Worm (Caenorhabditis elegans) whole organism, L3 larva: ENCODE data around the gene D1086.17.

Experiments used
- R02D3.7 ChIP-seq: fragments of 150-350 bp; optimal IDR thresholded peaks from 2 replicates; lab custom pipeline; 2014; ENCODE audit warnings: missing biosample characterization, missing genetic modification characterization
- ZK546.5 ChIP-seq: sonication (generic microtip); optimal IDR thresholded peaks from 2 replicates; lab custom pipeline; 2017; ENCODE audit warnings: missing biosample characterization, missing genetic modification characterization
- ama-1 ChIP-seq: fragments of 150-350 bp; optimal IDR thresholded peaks from 2 replicates; lab custom pipeline; 2018
- ceh-16 ChIP-seq: sonication (generic microtip); optimal IDR thresholded peaks from 2 replicates; lab custom pipeline; 2017; ENCODE audit warnings: missing biosample characterization, missing genetic modification characterization
- ceh-28 ChIP-seq: fragments of 150-350 bp; optimal IDR thresholded peaks from 2 replicates; lab custom pipeline; 2014; ENCODE audit warnings: missing biosample characterization, missing genetic modification reagents, missing genetic modification characterization
- ceh-82 ChIP-seq: fragments of 150-350 bp; optimal IDR thresholded peaks from 2 replicates; lab custom pipeline; 2014; ENCODE audit warnings: missing biosample characterization, missing genetic modification characterization
- ceh-9 ChIP-seq: sonication (generic microtip); optimal IDR thresholded peaks from 2 replicates; lab custom pipeline; 2018; ENCODE audit warnings: missing biosample characterization, missing genetic modification characterization
- daf-12 ChIP-seq: fragments of 150-350 bp; optimal IDR thresholded peaks from 2 replicates; lab custom pipeline; 2014; ENCODE audit warnings: missing biosample characterization, missing genetic modification reagents, missing genetic modification characterization
- egl-27 ChIP-seq: sonication (generic microtip); optimal IDR thresholded peaks from 4 replicates; lab custom pipeline; 2017; ENCODE audit warnings: missing biosample characterization, missing genetic modification reagents, missing genetic modification characterization
- egl-5 ChIP-seq: fragments of 150-350 bp; optimal IDR thresholded peaks from 2 replicates; lab custom pipeline; 2017; ENCODE audit warnings: missing biosample characterization, missing genetic modification reagents, missing genetic modification characterization, inconsistent platforms
- elt-2 ChIP-seq: sonication (generic microtip); optimal IDR thresholded peaks from 2 replicates; lab custom pipeline; 2016; ENCODE audit warnings: missing genetic modification reagents, mild to moderate bottlenecking, missing genetic modification characterization, missing compliant biosample characterization
- elt-3 ChIP-seq, 3 experiments: fragments of 150-350 bp in 1 of 3; sonication (generic microtip) in 2 of 3; optimal IDR thresholded peaks; 2 replicates in 2 of 3; 4 replicates in 1 of 3; lab custom pipeline; 2014 to 2017; ENCODE audit warnings: missing biosample characterization in 3 of 3, missing genetic modification characterization in 3 of 3
- eor-1 ChIP-seq, 2 experiments: fragments of 150-350 bp; optimal IDR thresholded peaks; 2 replicates each; lab custom pipeline; 2014 to 2018; ENCODE audit warnings: missing biosample characterization in 2 of 2, missing genetic modification characterization in 2 of 2
- fkh-10 ChIP-seq: sonication (generic microtip); optimal IDR thresholded peaks from 2 replicates; lab custom pipeline; 2017; ENCODE audit warnings: missing biosample characterization, missing genetic modification reagents, missing genetic modification characterization
- fkh-2 ChIP-seq: fragments of 150-350 bp; optimal IDR thresholded peaks from 2 replicates; lab custom pipeline; 2014; ENCODE audit warnings: missing biosample characterization, missing genetic modification reagents, missing genetic modification characterization
- hmg-11 ChIP-seq: sonication (generic microtip); optimal IDR thresholded peaks from 2 replicates; lab custom pipeline; 2016; ENCODE audit warnings: missing genetic modification characterization, missing compliant biosample characterization
- lin-15B ChIP-seq: fragments of 150-350 bp; optimal IDR thresholded peaks from 2 replicates; lab custom pipeline; 2014; ENCODE audit warnings: missing biosample characterization, missing genetic modification characterization
- lin-39 ChIP-seq: fragments of 150-350 bp; optimal IDR thresholded peaks from 2 replicates; lab custom pipeline; 2018; ENCODE audit warnings: missing biosample characterization, missing genetic modification reagents, missing genetic modification characterization
- lsy-12 ChIP-seq: sonication (generic microtip); optimal IDR thresholded peaks from 2 replicates; lab custom pipeline; 2016; ENCODE audit warnings: mild to moderate bottlenecking, missing genetic modification characterization, missing compliant biosample characterization
- mdl-1 ChIP-seq: fragments of 150-350 bp; optimal IDR thresholded peaks from 2 replicates; lab custom pipeline; 2014; ENCODE audit warnings: missing biosample characterization, missing genetic modification characterization
- nfya-1 ChIP-seq: sonication (generic microtip); optimal IDR thresholded peaks from 2 replicates; lab custom pipeline; 2017; ENCODE audit warnings: missing genetic modification characterization, mild to moderate bottlenecking, missing compliant biosample characterization, antibody characterized with exemption, moderate library complexity; ENCODE audit not compliant: insufficient read depth
- nhr-11 ChIP-seq: fragments of 150-350 bp; optimal IDR thresholded peaks from 2 replicates; lab custom pipeline; 2014; ENCODE audit warnings: missing biosample characterization, missing genetic modification characterization
- nhr-12 ChIP-seq: fragments of 150-350 bp; optimal IDR thresholded peaks from 2 replicates; lab custom pipeline; 2014; ENCODE audit warnings: missing biosample characterization, missing genetic modification characterization
- nhr-23 ChIP-seq: fragments of 150-350 bp; optimal IDR thresholded peaks from 2 replicates; lab custom pipeline; 2014; ENCODE audit warnings: missing biosample characterization, missing genetic modification reagents, missing genetic modification characterization
- nhr-25 ChIP-seq: sonication (generic microtip); optimal IDR thresholded peaks from 2 replicates; lab custom pipeline; 2017; ENCODE audit warnings: missing biosample characterization, missing genetic modification characterization
- nhr-43 ChIP-seq: sonication (generic microtip); optimal IDR thresholded peaks from 2 replicates; lab custom pipeline; 2016; ENCODE audit warnings: mild to moderate bottlenecking, missing genetic modification characterization, missing compliant biosample characterization; ENCODE audit not compliant: poor library complexity, severe bottlenecking
- nhr-67 ChIP-seq: fragments of 150-350 bp; optimal IDR thresholded peaks from 2 replicates; lab custom pipeline; 2014; ENCODE audit warnings: missing biosample characterization, missing genetic modification characterization
- nhr-76 ChIP-seq: fragments of 150-350 bp; sonication (generic microtip); optimal IDR thresholded peaks from 5 replicates; lab custom pipeline; 2014; ENCODE audit warnings: missing biosample characterization, missing genetic modification characterization
- nhr-77 ChIP-seq: fragments of 150-350 bp; optimal IDR thresholded peaks from 2 replicates; lab custom pipeline; 2014; ENCODE audit warnings: missing biosample characterization, missing genetic modification characterization
- pha-4 ChIP-seq: fragments of 150-350 bp; optimal IDR thresholded peaks from 2 replicates; lab custom pipeline; 2014; ENCODE audit warnings: missing biosample characterization, missing genetic modification reagents, missing genetic modification characterization
- pqm-1 ChIP-seq: fragments of 150-350 bp; optimal IDR thresholded peaks from 2 replicates; lab custom pipeline; 2017; ENCODE audit warnings: missing biosample characterization, missing genetic modification characterization, inconsistent platforms
- sea-2 ChIP-seq: fragments of 150-350 bp; sonication (generic microtip); optimal IDR thresholded peaks from 4 replicates; lab custom pipeline; 2014; ENCODE audit warnings: missing biosample characterization, missing genetic modification reagents, missing genetic modification characterization
- skn-1 ChIP-seq: fragments of 150-350 bp; optimal IDR thresholded peaks from 2 replicates; lab custom pipeline; 2014; ENCODE audit warnings: missing biosample characterization, missing genetic modification characterization
- snpc-4 ChIP-seq: fragments of 150-350 bp; optimal IDR thresholded peaks from 2 replicates; lab custom pipeline; 2014; ENCODE audit warnings: missing biosample characterization, missing genetic modification characterization
- tbx-2 ChIP-seq: sonication (generic microtip); optimal IDR thresholded peaks from 2 replicates; lab custom pipeline; 2016; ENCODE audit warnings: mild to moderate bottlenecking, missing genetic modification characterization, missing compliant biosample characterization
- unc-62 ChIP-seq: fragments of 150-350 bp; sonication (generic microtip); optimal IDR thresholded peaks from 4 replicates; lab custom pipeline; 2014; ENCODE audit warnings: missing biosample characterization, missing genetic modification reagents, missing genetic modification characterization
- zag-1 ChIP-seq: fragments of 150-350 bp; optimal IDR thresholded peaks from 2 replicates; lab custom pipeline; 2014; ENCODE audit warnings: missing biosample characterization, missing genetic modification characterization
- ztf-11 ChIP-seq: fragments of 150-350 bp; optimal IDR thresholded peaks from 2 replicates; lab custom pipeline; 2014; ENCODE audit warnings: missing biosample characterization, missing genetic modification characterization
- ztf-4 ChIP-seq: fragments of 150-350 bp; optimal IDR thresholded peaks from 2 replicates; lab custom pipeline; 2014; ENCODE audit warnings: missing biosample characterization, missing genetic modification characterization

The D1086.17 gene

ce11 chrV:14069899-14070298 lies 2.2 kb downstream of the D1086.17 start:
- TF ChIP-seq elt-3 (tag; optimal IDR thresholded peaks at IDR 0.05; lab: Kevin White, UChicago) (no peak), nhr-25 (no peak), pqm-1 (no peak), ceh-16 (no peak), R02D3.7 (tag; lab: Kevin White, UChicago) (no peak), eor-1 (tag; optimal IDR thresholded peaks at IDR 0.05; lab: Kevin White, UChicago) (no peak), egl-27 (tag; lab: Kevin White, UChicago) (no peak), zag-1 (no peak), pha-4 (tag; lab: Kevin White, UChicago) (no peak)

ce11 chrV:14074160-14074559 lies 6.5 kb downstream of the D1086.17 start, which contains the start of gene D1086.11:
TSS of gene D1086.11 (plus strand) at chrV:14074460.
- no peak for TF ChIP-seq daf-12 (tag; lab: Kevin White, UChicago)
- no peak for TF ChIP-seq nhr-43

ce11 chrV:14079501-14079900 lies 11.8 kb downstream of the D1086.17 start, which contains the start of gene D1086.6:
TSS of gene D1086.6 (plus strand) at chrV:14079801.
- TF ChIP-seq ztf-4 (tag; lab: Kevin White, UChicago) = no peak
- no peak for TF ChIP-seq elt-3 (tag; optimal IDR thresholded peaks at IDR 0.05; lab: Kevin White, UChicago)
- TF ChIP-seq egl-5 (tag; lab: Kevin White, UChicago) = no peak
- no peak for TF ChIP-seq ceh-82 (tag; lab: Kevin White, UChicago)
- no peak for TF ChIP-seq unc-62 (GFP tag; lab: Kevin White, UChicago)
- TF ChIP-seq tbx-2 (tag; lab: Kevin White, UChicago) = no peak
- no peak for TF ChIP-seq lin-39 (tag; lab: Kevin White, UChicago)
- TF ChIP-seq nhr-11 (tag; lab: Kevin White, UChicago) = no peak
- no peak for TF ChIP-seq fkh-10 (GFP tag; lab: Kevin White, UChicago)
- TF ChIP-seq ama-1 (lab: Kevin White, UChicago) = no peak
- no peak for TF ChIP-seq ZK546.5
- TF ChIP-seq nhr-25 = no peak
- no peak for TF ChIP-seq zag-1
- TF ChIP-seq lin-15B (tag; lab: Kevin White, UChicago) = no peak
- TF ChIP-seq ceh-28 (tag; lab: Kevin White, UChicago) = no peak
- TF ChIP-seq skn-1 (tag; lab: Kevin White, UChicago) = no peak
- no peak for TF ChIP-seq hmg-11
- no peak for TF ChIP-seq nhr-67 (tag; lab: Kevin White, UChicago)
- no peak for TF ChIP-seq nhr-77
- TF ChIP-seq fkh-2 (tag; lab: Kevin White, UChicago) = no peak

- no peak for TF ChIP-seq tbx-2 (tag; lab: Kevin White, UChicago)
- no peak for TF ChIP-seq ceh-28 (tag; lab: Kevin White, UChicago)
- TF ChIP-seq snpc-4 (tag; lab: Kevin White, UChicago) = no peak
- TF ChIP-seq nhr-67 (tag; lab: Kevin White, UChicago) = no peak
- no peak for TF ChIP-seq sea-2 (GFP tag; lab: Kevin White, UChicago)
- TF ChIP-seq, all 47 proteins: peak for 0
Measured at ce11 chrV:14082453-14082852, 14.8 kb downstream of the D1086.17 start, which contains the start of gene D1086.10. TSS of gene D1086.10 (plus strand) at chrV:14082753.

- TF ChIP-seq zag-1 (no peak), ztf-11 (tag; lab: Kevin White, UChicago) (no peak), unc-62 (GFP tag; lab: Kevin White, UChicago) (no peak), hmg-11 (no peak), nhr-23 (no peak), nhr-76 (tag; lab: Kevin White, UChicago) (no peak), elt-2 (tag; lab: Kevin White, UChicago) (no peak), lin-39 (tag; lab: Kevin White, UChicago) (no peak), nhr-25 (no peak), nhr-12 (no peak), ceh-9 (tag; lab: Kevin White, UChicago) (no peak), fkh-10 (GFP tag; lab: Kevin White, UChicago) (no peak), nfya-1 (tag; lab: Kevin White, UChicago) (no peak), nhr-11 (tag; lab: Kevin White, UChicago) (no peak), R02D3.7 (tag; lab: Kevin White, UChicago) (no peak), lsy-12 (tag; lab: Kevin White, UChicago) (no peak), mdl-1 (no peak), eor-1 (tag; optimal IDR thresholded peaks at IDR 0.05; lab: Kevin White, UChicago) (no peak), fkh-2 (tag; lab: Kevin White, UChicago) (no peak)
- TF ChIP-seq, all 47 proteins: peak for 0
Measured at ce11 chrV:14083970-14084369, 16.3 kb downstream of the D1086.17 start, which contains the start of gene D1086.7. TSS of gene D1086.7 (plus strand) at chrV:14084270.
